Worm (Caenorhabditis elegans) whole organism, mixed stage, embryonic: ENCODE data around the gene C29F5.1.

Source experiments
- bed-3 ChIP-seq: fragments of 200-800 bp; sonication (Bioruptor generic); optimal IDR thresholded peaks from 3 replicates; lab custom pipeline; 2018; ENCODE audit warnings: mild to moderate bottlenecking, missing genetic modification characterization, moderate library complexity, missing compliant biosample characterization
- blmp-1 ChIP-seq: fragments of 150-350 bp; optimal IDR thresholded peaks from 2 replicates; lab custom pipeline; 2014; ENCODE audit warnings: missing biosample characterization, missing genetic modification characterization
- ceh-39 ChIP-seq: fragments of 150-350 bp; optimal IDR thresholded peaks from 2 replicates; lab custom pipeline; 2014; ENCODE audit warnings: missing biosample characterization, missing genetic modification characterization
- ceh-43 ChIP-seq: fragments of 200-800 bp; sonication (Bioruptor generic); optimal IDR thresholded peaks from 2 replicates; lab custom pipeline; 2018; ENCODE audit warnings: mild to moderate bottlenecking, missing genetic modification characterization, moderate library complexity, missing compliant biosample characterization
- ceh-83 ChIP-seq: fragments of 200-800 bp; sonication (Bioruptor generic); optimal IDR thresholded peaks from 2 replicates; lab custom pipeline; 2018; ENCODE audit warnings: mild to moderate bottlenecking, missing genetic modification characterization, missing compliant biosample characterization
- ces-1 ChIP-seq: fragments of 150-350 bp; optimal IDR thresholded peaks from 2 replicates; lab custom pipeline; 2014; ENCODE audit warnings: missing biosample characterization, missing genetic modification reagents, missing genetic modification characterization
- drap-1 ChIP-seq: fragments of 200-800 bp; sonication (Bioruptor generic); optimal IDR thresholded peaks from 3 replicates; lab custom pipeline; 2018; ENCODE audit warnings: mild to moderate bottlenecking, missing genetic modification characterization, missing compliant biosample characterization
- elt-1 ChIP-seq: sonication (generic microtip); optimal IDR thresholded peaks from 2 replicates; lab custom pipeline; 2017; ENCODE audit warnings: missing genetic modification characterization, mild to moderate bottlenecking, missing compliant biosample characterization, antibody characterized with exemption, moderate library complexity, borderline replicate concordance; ENCODE audit not compliant: insufficient read depth
- elt-3 ChIP-seq: fragments of 150-350 bp; optimal IDR thresholded peaks from 2 replicates; lab custom pipeline; 2014; ENCODE audit warnings: missing biosample characterization, missing genetic modification characterization
- flh-1 ChIP-seq: fragments of 200-800 bp; sonication (Bioruptor generic); optimal IDR thresholded peaks from 2 replicates; lab custom pipeline; 2018; ENCODE audit warnings: mild to moderate bottlenecking, missing genetic modification characterization, moderate library complexity, missing compliant biosample characterization
- ham-2 ChIP-seq: fragments of 200-800 bp; sonication (Bioruptor generic); optimal IDR thresholded peaks from 2 replicates; lab custom pipeline; 2018; ENCODE audit warnings: mild to moderate bottlenecking, missing genetic modification characterization, missing compliant biosample characterization
- hlh-1 ChIP-seq: fragments of 150-350 bp; optimal IDR thresholded peaks from 2 replicates; lab custom pipeline; 2014; ENCODE audit warnings: missing biosample characterization, missing genetic modification reagents, missing genetic modification characterization
- lin-13 ChIP-seq: fragments of 150-350 bp; optimal IDR thresholded peaks from 2 replicates; lab custom pipeline; 2014; ENCODE audit warnings: missing biosample characterization, missing genetic modification characterization
- lin-32 ChIP-seq: fragments of 200-800 bp; sonication (Bioruptor generic); optimal IDR thresholded peaks from 2 replicates; lab custom pipeline; 2018; ENCODE audit warnings: mild to moderate bottlenecking, missing genetic modification characterization, missing compliant biosample characterization
- lsy-2 ChIP-seq: fragments of 150-350 bp; optimal IDR thresholded peaks from 2 replicates; lab custom pipeline; 2014; ENCODE audit warnings: missing biosample characterization, missing genetic modification characterization
- mab-5 ChIP-seq: fragments of 150-350 bp; optimal IDR thresholded peaks from 2 replicates; lab custom pipeline; 2014; ENCODE audit warnings: missing biosample characterization, missing genetic modification characterization
- mep-1 ChIP-seq: fragments of 150-350 bp; optimal IDR thresholded peaks from 2 replicates; lab custom pipeline; 2017; ENCODE audit warnings: missing biosample characterization, missing genetic modification reagents, missing genetic modification characterization, inconsistent platforms
- nhr-2 ChIP-seq: fragments of 150-350 bp; optimal IDR thresholded peaks from 2 replicates; lab custom pipeline; 2014; ENCODE audit warnings: missing biosample characterization, missing genetic modification characterization
- nhr-237 ChIP-seq: fragments of 150-350 bp; optimal IDR thresholded peaks from 2 replicates; lab custom pipeline; 2014; ENCODE audit warnings: missing biosample characterization, missing genetic modification characterization
- nhr-76 ChIP-seq: sonication (generic microtip); optimal IDR thresholded peaks from 2 replicates; lab custom pipeline; 2017; ENCODE audit warnings: missing biosample characterization, missing genetic modification characterization
- pha-4 ChIP-seq: fragments of 150-350 bp; optimal IDR thresholded peaks from 2 replicates; lab custom pipeline; 2018; ENCODE audit warnings: missing biosample characterization, missing genetic modification reagents, missing genetic modification characterization
- sem-2 ChIP-seq: fragments of 200-800 bp; sonication (Bioruptor generic); optimal IDR thresholded peaks from 2 replicates; lab custom pipeline; 2018; ENCODE audit warnings: mild to moderate bottlenecking, missing genetic modification characterization, missing compliant biosample characterization
- snpc-4 ChIP-seq: fragments of 150-350 bp; optimal IDR thresholded peaks from 2 replicates; lab custom pipeline; 2014; ENCODE audit warnings: missing biosample characterization, missing genetic modification characterization
- sptf-1 ChIP-seq: sonication (generic microtip); optimal IDR thresholded peaks from 2 replicates; lab custom pipeline; 2017; ENCODE audit warnings: mild to moderate bottlenecking, missing genetic modification characterization, moderate library complexity, missing compliant biosample characterization
- unc-120 ChIP-seq: sonication (generic microtip); optimal IDR thresholded peaks from 2 replicates; lab custom pipeline; 2017; ENCODE audit warnings: missing genetic modification characterization, missing compliant biosample characterization; ENCODE audit not compliant: poor library complexity, severe bottlenecking
- unc-39 ChIP-seq: fragments of 150-350 bp; optimal IDR thresholded peaks from 2 replicates; lab custom pipeline; 2014; ENCODE audit warnings: missing biosample characterization, missing genetic modification characterization
- unc-62 ChIP-seq: fragments of 150-350 bp; optimal IDR thresholded peaks from 2 replicates; lab custom pipeline; 2014; ENCODE audit warnings: missing biosample characterization, missing genetic modification reagents, missing genetic modification characterization
- zip-8 ChIP-seq: fragments of 150-350 bp; optimal IDR thresholded peaks from 2 replicates; lab custom pipeline; 2014; ENCODE audit warnings: missing biosample characterization, missing genetic modification characterization

C29F5.1 gene

DNA sequence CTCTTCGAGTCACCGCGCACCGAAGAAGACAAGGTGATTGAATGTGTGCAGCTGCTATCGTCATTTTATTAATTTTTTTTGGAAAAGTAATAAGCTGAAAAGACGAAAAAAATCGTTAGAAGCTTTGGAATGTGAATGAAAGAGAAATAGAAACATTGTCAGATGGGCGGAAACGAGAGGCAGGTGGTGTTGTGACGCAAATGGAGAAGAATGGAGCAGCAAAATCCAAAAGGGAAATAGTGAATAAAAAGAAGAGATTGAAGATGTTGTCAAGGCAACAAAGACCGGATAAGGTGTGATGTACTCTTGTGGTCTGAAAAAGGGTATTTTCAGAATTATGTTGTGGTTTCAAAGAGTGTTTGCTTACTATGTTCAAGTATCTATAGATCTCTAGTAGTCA lies 39.1 kb downstream of the C29F5.1 start:
- TF ChIP-seq nhr-76 (tag; lab: Kevin White, UChicago) (no peak), unc-120 (tag; lab: Kevin White, UChicago) (no peak), elt-3 (no peak), mep-1 (tag; lab: Kevin White, UChicago) (no peak), lin-13 (tag; lab: Kevin White, UChicago) (no peak), nhr-237 (tag; lab: Kevin White, UChicago) (no peak), pha-4 (tag; lab: Kevin White, UChicago) (no peak), ces-1 (GFP tag; lab: Kevin White, UChicago) (no peak), ceh-43 (GFP tag; lab: Kevin White, UChicago) (no peak), drap-1 (GFP tag; lab: Kevin White, UChicago) (no peak), lin-32 (no peak), unc-39 (tag; lab: Kevin White, UChicago) (no peak), mab-5 (no peak), sem-2 (no peak), ceh-83 (GFP tag; lab: Kevin White, UChicago) (no peak), snpc-4 (tag; lab: Kevin White, UChicago) (no peak), elt-1 (tag; lab: Kevin White, UChicago) (no peak)

DNA sequence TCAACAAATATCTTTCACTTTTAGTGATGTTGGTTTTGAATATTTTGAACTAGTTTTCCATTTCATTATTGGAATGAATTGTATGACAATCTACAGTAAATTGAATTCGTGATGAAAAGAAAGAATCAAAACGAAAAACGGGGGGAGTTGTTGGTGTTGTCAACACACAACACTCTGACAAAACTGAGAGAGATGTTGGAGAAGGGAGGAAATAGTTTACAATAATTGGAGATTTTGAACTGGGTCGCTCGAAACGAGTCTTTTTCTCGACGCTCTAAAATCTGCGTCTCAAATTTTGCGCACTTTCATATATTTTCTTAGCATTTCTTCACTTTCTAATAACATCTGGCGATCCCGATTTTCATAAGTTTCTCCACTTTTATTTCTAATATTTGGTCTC lies 40.6 kb downstream of the C29F5.1 start, which contains the start of gene txt-18:
TSS of gene txt-18 (plus strand) at position 180 of the 400 bp plus-strand sequence.
- TF ChIP-seq unc-62 (GFP tag; lab: Kevin White, UChicago) (no peak), nhr-237 (tag; lab: Kevin White, UChicago) (peak; percentile 42)

DNA sequence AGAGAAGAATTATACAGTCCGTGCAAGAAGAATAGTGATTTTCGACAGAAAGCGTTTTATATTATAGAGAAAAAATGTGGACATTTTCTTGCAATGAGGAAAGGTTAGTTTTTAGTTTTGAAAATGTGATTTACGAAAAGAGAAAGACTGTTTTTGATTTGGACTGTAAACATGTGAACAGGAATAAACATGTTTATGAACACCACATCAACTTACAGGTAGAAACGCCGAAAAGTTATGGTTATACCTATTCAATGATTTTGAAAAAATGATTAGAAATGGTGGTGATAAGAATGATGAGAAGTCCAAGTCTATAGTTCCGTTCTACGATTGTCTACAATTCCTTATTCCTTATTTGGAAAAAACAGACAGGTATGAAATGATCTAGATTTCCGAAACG lies 41.2 kb downstream of the C29F5.1 start:
- TF ChIP-seq nhr-76 (tag; lab: Kevin White, UChicago) (no peak), unc-62 (GFP tag; lab: Kevin White, UChicago) (no peak), lsy-2 (tag; lab: Kevin White, UChicago) (no peak), mab-5 (no peak), lin-13 (tag; lab: Kevin White, UChicago) (no peak), unc-39 (tag; lab: Kevin White, UChicago) (no peak), snpc-4 (tag; lab: Kevin White, UChicago) (no peak), ceh-39 (tag; lab: Kevin White, UChicago) (no peak), ham-2 (GFP tag; lab: Kevin White, UChicago) (no peak), hlh-1 (tag; lab: Kevin White, UChicago) (no peak), ceh-43 (GFP tag; lab: Kevin White, UChicago) (no peak), ces-1 (GFP tag; lab: Kevin White, UChicago) (no peak), blmp-1 (tag; lab: Kevin White, UChicago) (no peak), nhr-2 (no peak)

DNA sequence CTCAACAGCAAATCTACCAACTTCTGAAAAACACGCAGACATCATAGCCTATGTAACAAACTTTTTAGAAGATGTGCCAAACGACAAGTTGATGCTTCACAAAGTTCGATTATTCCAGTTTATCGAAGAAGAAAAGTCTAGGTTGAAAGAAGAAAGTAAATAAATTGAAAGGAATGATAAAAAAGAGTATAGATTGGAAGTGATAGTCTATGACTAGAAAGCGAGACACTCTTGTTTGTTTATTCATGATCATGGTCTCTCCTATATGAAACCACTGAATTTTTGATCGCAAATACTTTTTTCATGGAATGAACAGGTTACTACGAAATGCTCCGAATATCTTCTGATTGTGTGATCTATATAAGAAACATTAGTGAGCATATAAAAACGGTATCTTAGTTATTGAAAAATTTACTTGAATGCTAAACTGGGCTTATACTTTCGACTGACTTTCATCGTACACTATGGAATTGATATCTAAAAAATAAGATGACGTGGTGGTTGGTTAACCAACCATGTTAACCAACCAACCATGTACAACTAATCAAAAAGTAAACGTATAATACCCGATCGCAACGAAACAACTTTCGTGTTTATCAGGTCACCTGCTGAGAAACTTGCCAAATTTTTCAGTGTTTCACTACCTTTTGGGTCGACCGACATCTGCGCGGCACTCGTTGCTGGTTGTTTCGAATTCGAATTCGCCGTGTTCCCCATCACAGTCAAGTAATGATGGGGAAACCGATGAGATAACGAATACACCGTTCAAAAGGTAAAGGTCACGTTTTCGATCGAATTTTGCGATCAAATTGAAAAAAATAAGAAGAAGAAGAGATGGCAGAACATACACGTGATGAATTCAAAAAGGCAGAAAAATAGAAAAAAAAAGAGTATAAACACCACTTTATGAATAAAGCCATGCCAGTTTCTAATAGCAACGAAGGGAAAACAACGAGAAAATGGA lies 42.2 kb downstream of the C29F5.1 start, which contains the start of gene C32D5.8:
TSS of gene C32D5.8 (minus strand) at position 770 of the 964 bp plus-strand sequence.
- TF ChIP-seq zip-8 (no peak), blmp-1 (tag; lab: Kevin White, UChicago) (no peak), sptf-1 (tag; lab: Kevin White, UChicago) (no peak), drap-1 (GFP tag; lab: Kevin White, UChicago) (no peak), unc-120 (tag; lab: Kevin White, UChicago) (no peak), bed-3 (GFP tag; lab: Kevin White, UChicago) (no peak), unc-39 (tag; lab: Kevin White, UChicago) (no peak), flh-1 (GFP tag; lab: Kevin White, UChicago) (no peak), unc-62 (GFP tag; lab: Kevin White, UChicago) (no peak), ceh-83 (GFP tag; lab: Kevin White, UChicago) (no peak), nhr-76 (tag; lab: Kevin White, UChicago) (no peak), hlh-1 (tag; lab: Kevin White, UChicago) (no peak), pha-4 (tag; lab: Kevin White, UChicago) (no peak), elt-3 (no peak)
